Fruit fly (Drosophila melanogaster) whole organism, embryonic: ENCODE measurements around the gene Rab9.

Experiments used
- CG10431 ChIP-seq: fragments of 200-800 bp; sonication (Bioruptor generic); optimal IDR thresholded peaks from 3 replicates; lab custom pipeline; 2018; ENCODE audit warnings: missing biosample characterization, mild to moderate bottlenecking, missing genetic modification characterization
- CG11398 ChIP-seq: fragments of 200-800 bp; sonication (Bioruptor generic); optimal IDR thresholded peaks from 2 replicates; lab custom pipeline; 2016; ENCODE audit warnings: missing biosample characterization, missing genetic modification characterization
- CG1233 ChIP-seq: fragments of 200-800 bp; sonication (Bioruptor generic); optimal IDR thresholded peaks from 4 replicates; lab custom pipeline; 2018; ENCODE audit warnings: missing biosample characterization, mild to moderate bottlenecking, missing genetic modification characterization
- CG13287 ChIP-seq: fragments of 200-800 bp; sonication (Bioruptor generic); IDR thresholded peaks from 2 replicates; pipeline ENCODE4 v1.3.6; 2022; ENCODE audit warnings: missing biosample characterization, missing genetic modification characterization; ENCODE audit not compliant: partially characterized antibody
- CG15601 ChIP-seq: fragments of 200-800 bp; sonication (Bioruptor generic); optimal IDR thresholded peaks from 3 replicates; lab custom pipeline; 2019; ENCODE audit warnings: missing biosample characterization, mild to moderate bottlenecking, missing genetic modification characterization, moderate library complexity
- CG17612 ChIP-seq: fragments of 200-800 bp; sonication (Bioruptor generic); IDR thresholded peaks from 2 replicates; pipeline ENCODE4 v1.3.6; 2022; ENCODE audit warnings: missing biosample characterization, missing genetic modification characterization
- CG1832 ChIP-seq: fragments of 200-800 bp; sonication (Bioruptor generic); optimal IDR thresholded peaks from 2 replicates; lab custom pipeline; 2017; ENCODE audit warnings: missing biosample characterization, mild to moderate bottlenecking, missing genetic modification characterization, inconsistent platforms
- CG18599 ChIP-seq: fragments of 200-800 bp; sonication (Bioruptor generic); optimal IDR thresholded peaks from 3 replicates; lab custom pipeline; 2017; ENCODE audit warnings: missing biosample characterization, missing genetic modification characterization, mild to moderate bottlenecking, moderate library complexity, missing genetic modification reagents
- CG2129 ChIP-seq: fragments of 200-800 bp; sonication (Bioruptor generic); IDR thresholded peaks from 2 replicates; pipeline ENCODE4 v1.3.6; 2022; ENCODE audit warnings: missing biosample characterization, missing genetic modification characterization; ENCODE audit not compliant: partially characterized antibody
- CG2678 ChIP-seq: fragments of 200-800 bp; sonication (Bioruptor generic); optimal IDR thresholded peaks from 3 replicates; lab custom pipeline; 2019; ENCODE audit warnings: missing biosample characterization, mild to moderate bottlenecking, missing genetic modification characterization, moderate library complexity
- CG2875 ChIP-seq: fragments of 200-800 bp; sonication (Bioruptor generic); optimal IDR thresholded peaks from 2 replicates; lab custom pipeline; 2017; ENCODE audit warnings: missing biosample characterization, mild to moderate bottlenecking, missing genetic modification characterization, missing genetic modification reagents
- CG30431 ChIP-seq: fragments of 200-800 bp; sonication (Bioruptor generic); optimal IDR thresholded peaks from 2 replicates; lab custom pipeline; 2017; ENCODE audit warnings: missing biosample characterization, missing genetic modification characterization
- CG6254 ChIP-seq: fragments of 200-800 bp; sonication (Bioruptor generic); optimal IDR thresholded peaks from 3 replicates; lab custom pipeline; 2017; ENCODE audit warnings: mild to moderate bottlenecking, missing biosample characterization, missing genetic modification reagents, missing genetic modification characterization
- CG6791 ChIP-seq: fragments of 200-800 bp; sonication (Bioruptor generic); IDR thresholded peaks from 3 replicates; pipeline ENCODE4 v1.3.6; 2022; ENCODE audit warnings: missing biosample characterization, missing genetic modification characterization; ENCODE audit not compliant: partially characterized antibody
- CG7745 ChIP-seq: fragments of 200-800 bp; sonication (Bioruptor generic); optimal IDR thresholded peaks from 2 replicates; lab custom pipeline; 2018; ENCODE audit warnings: missing biosample characterization, mild to moderate bottlenecking, missing genetic modification characterization, moderate library complexity
- CG7963 ChIP-seq: fragments of 200-800 bp; sonication (Bioruptor generic); IDR thresholded peaks from 3 replicates; pipeline ENCODE4 v1.3.6; 2022; ENCODE audit warnings: missing biosample characterization, missing genetic modification characterization; ENCODE audit not compliant: partially characterized antibody
- CG8478 ChIP-seq: fragments of >200 bp; optimal IDR thresholded peaks from 2 replicates; lab custom pipeline; 2018
- CG9876 ChIP-seq: fragments of 200-800 bp; sonication (Bioruptor generic); optimal IDR thresholded peaks from 2 replicates; lab custom pipeline; 2016; ENCODE audit warnings: missing biosample characterization, missing genetic modification characterization
- CrebB ChIP-seq: fragments of 200-800 bp; sonication (Bioruptor generic); optimal IDR thresholded peaks from 3 replicates; lab custom pipeline; 2018; ENCODE audit warnings: missing biosample characterization, mild to moderate bottlenecking, missing genetic modification characterization
- Dfd ChIP-seq, 2 experiments: fragments of >200 bp; optimal IDR thresholded peaks; 2 replicates each; lab custom pipeline; 2017; ENCODE audit warnings: missing biosample characterization in 2 of 2, missing genetic modification characterization in 2 of 2
- Drgx ChIP-seq: fragments of 200-800 bp; sonication (Bioruptor generic); IDR thresholded peaks from 2 replicates; pipeline ENCODE4 v1.3.6; 2022; ENCODE audit warnings: missing biosample characterization, missing genetic modification characterization
- E2f2 ChIP-seq: fragments of 200-800 bp; sonication (Bioruptor generic); IDR thresholded peaks from 2 replicates; pipeline ENCODE4 v1.3.6; 2022; ENCODE audit warnings: missing biosample characterization, missing genetic modification characterization
- MTF-1 ChIP-seq: fragments of 200-800 bp; sonication (Bioruptor generic); optimal IDR thresholded peaks from 2 replicates; lab custom pipeline; 2018; ENCODE audit warnings: missing biosample characterization, mild to moderate bottlenecking, missing genetic modification characterization, borderline replicate concordance
- Nf-YA ChIP-seq: fragments of 200-800 bp; sonication (Bioruptor generic); IDR thresholded peaks from 2 replicates; pipeline ENCODE4 v1.3.6; 2022; ENCODE audit warnings: missing biosample characterization, missing genetic modification characterization
- Optix ChIP-seq: fragments of 200-800 bp; sonication (Bioruptor generic); IDR thresholded peaks from 3 replicates; pipeline ENCODE4 v1.3.6; 2022; ENCODE audit warnings: missing biosample characterization, missing genetic modification characterization
- Pdp1 ChIP-seq, 2 experiments: fragments of 200-800 bp; sonication (Bioruptor generic); optimal IDR thresholded peaks; 3 replicates each; lab custom pipeline; 2016; ENCODE audit warnings: missing biosample characterization in 2 of 2, missing genetic modification characterization in 2 of 2, mild to moderate bottlenecking in 1 of 2, moderate library complexity in 1 of 2
- Ptx1 ChIP-seq: fragments of 200-800 bp; sonication (Bioruptor generic); IDR thresholded peaks from 2 replicates; pipeline ENCODE4 v1.3.6; 2022; ENCODE audit warnings: missing biosample characterization, missing genetic modification characterization
- Rx ChIP-seq: fragments of 200-800 bp; sonication (Bioruptor generic); IDR thresholded peaks from 2 replicates; pipeline ENCODE4 v1.3.6; 2022; ENCODE audit warnings: missing biosample characterization, missing genetic modification characterization
- Side ChIP-seq: fragments of 200-800 bp; sonication (Bioruptor generic); optimal IDR thresholded peaks from 2 replicates; lab custom pipeline; 2016; ENCODE audit warnings: missing biosample characterization, missing genetic modification characterization
- Tbp ChIP-seq: fragments of >200 bp; optimal IDR thresholded peaks from 2 replicates; lab custom pipeline; 2018; ENCODE audit warnings: missing biosample characterization, missing genetic modification characterization
- Trl ChIP-seq, 3 experiments: fragments of >200 bp in 2 of 3; fragments of 200-800 bp in 1 of 3; sonication (Bioruptor generic) in 1 of 3; optimal IDR thresholded peaks; 2 replicates in 1 of 3; 3 replicates in 2 of 3; lab custom pipeline; 2016 to 2017; ENCODE audit warnings: missing biosample characterization in 1 of 3, missing genetic modification characterization in 1 of 3
- bab2 ChIP-seq: fragments of 200-800 bp; sonication (Bioruptor generic); optimal IDR thresholded peaks from 2 replicates; lab custom pipeline; 2016; ENCODE audit warnings: missing biosample characterization, missing genetic modification characterization
- bcd ChIP-seq: fragments of 200-800 bp; sonication (Bioruptor generic); optimal IDR thresholded peaks from 2 replicates; lab custom pipeline; 2017; ENCODE audit warnings: missing biosample characterization, mild to moderate bottlenecking, missing genetic modification characterization
- cas ChIP-seq: fragments of 200-800 bp; sonication (Bioruptor generic); IDR thresholded peaks from 2 replicates; pipeline ENCODE4 v1.3.6; 2022; ENCODE audit warnings: missing biosample characterization, missing genetic modification characterization
- dan ChIP-seq: fragments of 200-800 bp; sonication (Bioruptor generic); IDR thresholded peaks from 2 replicates; pipeline ENCODE4 v1.3.6; 2022; ENCODE audit warnings: missing biosample characterization, missing genetic modification characterization
- dmrt99B ChIP-seq: fragments of 200-800 bp; sonication (Bioruptor generic); optimal IDR thresholded peaks from 2 replicates; lab custom pipeline; 2018; ENCODE audit warnings: missing biosample characterization, mild to moderate bottlenecking, missing genetic modification characterization, moderate library complexity
- eve ChIP-seq, 2 experiments: fragments of >200 bp; optimal IDR thresholded peaks; 2 replicates each; lab custom pipeline; 2017; ENCODE audit warnings: missing biosample characterization in 2 of 2, missing genetic modification characterization in 2 of 2
- fd102C ChIP-seq: fragments of 200-800 bp; sonication (Bioruptor generic); optimal IDR thresholded peaks from 2 replicates; lab custom pipeline; 2018; ENCODE audit warnings: missing biosample characterization, mild to moderate bottlenecking, missing genetic modification characterization, moderate library complexity
- fru ChIP-seq: fragments of >200 bp; optimal IDR thresholded peaks from 2 replicates; lab custom pipeline; 2017
- ham ChIP-seq: fragments of 200-800 bp; sonication (Bioruptor generic); IDR thresholded peaks from 2 replicates; pipeline ENCODE4 v1.3.6; 2022; ENCODE audit warnings: missing biosample characterization, missing genetic modification characterization
- hb ChIP-seq: fragments of 200-800 bp; sonication (Bioruptor generic); IDR thresholded peaks from 3 replicates; pipeline ENCODE4 v1.3.6; 2022; ENCODE audit warnings: missing biosample characterization, missing genetic modification characterization; ENCODE audit not compliant: partially characterized antibody
- hbn ChIP-seq: fragments of 200-800 bp; sonication (Bioruptor generic); IDR thresholded peaks from 2 replicates; pipeline ENCODE4 v1.3.6; 2022; ENCODE audit warnings: missing biosample characterization, missing genetic modification characterization; ENCODE audit not compliant: partially characterized antibody
- hkb ChIP-seq, 2 experiments: fragments of 200-800 bp in 1 of 2; fragments of >200 bp in 1 of 2; sonication (Bioruptor generic) in 1 of 2; IDR thresholded peaks in 1 of 2; optimal IDR thresholded peaks in 1 of 2; 2 replicates each; pipeline versions ENCODE4 v1.3.6 to Lab custom; 2017 to 2022; ENCODE audit warnings: missing biosample characterization in 1 of 2, missing genetic modification characterization in 1 of 2
- peb ChIP-seq: fragments of 200-800 bp; sonication (Bioruptor generic); IDR thresholded peaks from 2 replicates; pipeline ENCODE4 v1.3.6; 2022; ENCODE audit warnings: missing biosample characterization, missing genetic modification characterization
- sisA ChIP-seq: fragments of 200-800 bp; sonication (Bioruptor generic); IDR thresholded peaks from 2 replicates; pipeline ENCODE4 v1.3.6; 2022; ENCODE audit warnings: missing biosample characterization, missing genetic modification characterization
- sug ChIP-seq: fragments of 200-800 bp; optimal IDR thresholded peaks from 2 replicates; lab custom pipeline; 2019; ENCODE audit warnings: missing biosample characterization, mild to moderate bottlenecking, missing genetic modification characterization, moderate library complexity
- vfl ChIP-seq: fragments of 200-800 bp; sonication (Bioruptor generic); optimal IDR thresholded peaks from 2 replicates; lab custom pipeline; 2016; ENCODE audit warnings: missing biosample characterization, missing genetic modification characterization
- zen2 ChIP-seq: fragments of 200-800 bp; sonication (Bioruptor generic); IDR thresholded peaks from 3 replicates; pipeline ENCODE4 v1.3.6; 2022; ENCODE audit warnings: missing biosample characterization, missing genetic modification characterization; ENCODE audit not compliant: partially characterized antibody

Rab9 gene

DNA sequence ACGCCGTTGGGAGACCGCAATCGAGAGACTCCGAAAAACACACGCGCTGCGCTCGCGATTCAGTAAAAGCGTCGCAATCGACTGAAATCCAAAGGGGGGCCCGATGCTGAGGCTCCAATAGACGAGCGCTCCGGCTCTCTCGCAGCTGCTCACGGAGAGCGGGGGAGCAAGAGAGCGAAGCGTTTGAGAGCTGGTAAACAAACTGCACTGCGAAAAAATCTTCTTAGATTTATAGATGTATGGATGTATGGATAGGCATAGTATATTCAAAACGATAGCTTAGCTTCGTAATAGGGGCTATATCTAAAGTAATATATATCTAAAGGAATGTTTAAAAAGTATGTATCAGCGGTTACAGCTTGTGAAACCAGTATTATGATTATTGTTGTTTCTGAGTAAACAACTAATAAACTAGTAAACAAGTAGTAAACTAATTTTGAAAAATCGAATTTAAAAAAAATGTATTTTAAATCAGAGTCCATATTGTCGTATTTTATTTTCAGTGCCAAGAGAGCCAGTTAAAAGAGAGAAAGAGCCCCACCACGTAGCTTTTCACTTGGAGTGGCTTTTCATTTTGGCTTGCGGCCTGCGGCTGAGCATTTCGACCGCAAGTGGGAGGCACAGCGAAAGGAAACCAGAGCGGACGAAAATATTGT is 8.8 kb upstream of the Rab9 start, which contains the start of the genes Alp12 and CG13085 (continued):
- peak; percentile 54; the same call in 2 of the 3 replicates for TF ChIP-seq CG6791 (GFP tag; lab: Robert Waterston, UW)
- TF ChIP-seq Drgx (GFP tag; lab: Robert Waterston, UW): peak; percentile 95
- TF ChIP-seq hbn: no peak
- TF ChIP-seq dmrt99B: peak; percentile 99
- peak; percentile 59 for TF ChIP-seq CG7745 (tag; lab: Kevin White, UChicago)
- TF ChIP-seq CG1233 (GFP tag; lab: Kevin White, UChicago): peak; percentile 98
- TF ChIP-seq fd102C: peak; percentile 23
- TF ChIP-seq dan (GFP tag; lab: Robert Waterston, UW): no peak
- peak; percentile 83 for TF ChIP-seq MTF-1 (GFP tag; lab: Kevin White, UChicago)
- TF ChIP-seq CG2129 (GFP tag; lab: Robert Waterston, UW): no peak
- TF ChIP-seq CG7963 (GFP tag; lab: Robert Waterston, UW): no peak
- TF ChIP-seq CG30431 (GFP tag; lab: Kevin White, UChicago): peak; percentile 94
- no peak for TF ChIP-seq hkb (optimal IDR thresholded peaks at IDR 0.05; lab: Kevin White, UChicago)
- TF ChIP-seq hkb (GFP tag; IDR thresholded peaks at IDR 0.05; lab: Robert Waterston, UW): peak; percentile 97
- peak; percentile 94 for TF ChIP-seq Side (GFP tag; lab: Kevin White, UChicago)
- peak; percentile 93 to 98 for TF ChIP-seq Trl (optimal IDR thresholded peaks at IDR 0.05; lab: Kevin White, UChicago)
- peak; percentile 94 for TF ChIP-seq Trl (GFP tag; optimal IDR thresholded peaks at IDR 0.05; lab: Kevin White, UChicago)
- TF ChIP-seq CG8478 (lab: Kevin White, UChicago): no peak
- peak; percentile 89 for TF ChIP-seq CG11398 (GFP tag; lab: Kevin White, UChicago)
- TF ChIP-seq CG17612 (GFP tag; lab: Robert Waterston, UW): peak; percentile 89
- TF ChIP-seq bab2 (GFP tag; lab: Kevin White, UChicago): peak; percentile 94
- TF ChIP-seq CG6254 (GFP tag; lab: Kevin White, UChicago): peak; percentile 96
- TF ChIP-seq Rx: peak; percentile 88
- peak; percentile 97 for TF ChIP-seq Ptx1 (GFP tag; lab: Robert Waterston, UW)
- no peak for TF ChIP-seq CG1832 (GFP tag; lab: Kevin White, UChicago)
- peak; percentile 92 for TF ChIP-seq vfl (GFP tag; lab: Kevin White, UChicago)
- no peak for TF ChIP-seq fru
- no peak for TF ChIP-seq Dfd (GFP tag; optimal IDR thresholded peaks at IDR 0.05; lab: Kevin White, UChicago)
- TF ChIP-seq sisA: peak; percentile 95
- TF ChIP-seq CG9876: peak; percentile 80
- peak; percentile 88 for TF ChIP-seq Nf-YA (GFP tag; lab: Robert Waterston, UW)
- TF ChIP-seq Tbp (GFP tag; lab: Kevin White, UChicago): no peak
- TF ChIP-seq hb: no peak
- peak; percentile 98 for TF ChIP-seq CG15601 (tag; lab: Kevin White, UChicago)
- TF ChIP-seq CG18599: peak; percentile 99
- peak; percentile 98 for TF ChIP-seq CG2875 (GFP tag; lab: Kevin White, UChicago)
- no peak for TF ChIP-seq eve (GFP tag; optimal IDR thresholded peaks at IDR 0.05; lab: Kevin White, UChicago)
- TF ChIP-seq CG2678 (tag; lab: Kevin White, UChicago): peak; percentile 99
- TF ChIP-seq CG13287 (GFP tag; lab: Robert Waterston, UW): no peak; the same call in none of the 2 replicates
- TF ChIP-seq cas (GFP tag; lab: Robert Waterston, UW): peak; percentile 82
- peak; percentile 80 for TF ChIP-seq ham (GFP tag; lab: Robert Waterston, UW)
- peak; percentile 93 to 95 for TF ChIP-seq Pdp1 (GFP tag; optimal IDR thresholded peaks at IDR 0.05; lab: Kevin White, UChicago)
- peak; percentile 96 for TF ChIP-seq CG10431 (GFP tag; lab: Kevin White, UChicago)
- no peak for TF ChIP-seq zen2 (GFP tag; lab: Robert Waterston, UW)
- TF ChIP-seq sug (tag; lab: Kevin White, UChicago): peak; percentile 98
- TF ChIP-seq Optix (GFP tag; lab: Robert Waterston, UW): peak; percentile 73; the same call in 2 of the 3 replicates
- peak; percentile 96 for TF ChIP-seq CrebB (tag; lab: Kevin White, UChicago)
- peak; percentile 98 for TF ChIP-seq bcd (GFP tag; lab: Kevin White, UChicago)
- peak; percentile 87 for TF ChIP-seq peb (GFP tag; lab: Robert Waterston, UW)
- peak; percentile 85 for TF ChIP-seq E2f2 (GFP tag; lab: Robert Waterston, UW)
